Fruit fly (Drosophila melanogaster) whole organism, wandering third instar larva: ENCODE results near the gene mtrm.

Experiments
- CG32264 ChIP-seq: fragments of 200-800 bp; sonication (Bioruptor generic); optimal IDR thresholded peaks from 2 replicates; lab custom pipeline; 2016; ENCODE audit warnings: missing biosample characterization, missing genetic modification characterization
- Mio ChIP-seq: sonication (Bioruptor generic); optimal IDR thresholded peaks from 2 replicates; lab custom pipeline; 2016; ENCODE audit warnings: missing biosample characterization, missing genetic modification characterization
- jim ChIP-seq: fragments of 175-275, 200-325 bp; sonication (Bioruptor generic); optimal IDR thresholded peaks from 2 replicates; lab custom pipeline; 2016; ENCODE audit warnings: missing biosample characterization, mild to moderate bottlenecking, missing genetic modification characterization
- pan ChIP-seq: fragments of >200 bp; optimal IDR thresholded peaks from 2 replicates; lab custom pipeline; 2017
- usp ChIP-seq: fragments of >200 bp; optimal IDR thresholded peaks from 2 replicates; lab custom pipeline; 2017; ENCODE audit warnings: missing biosample characterization, missing genetic modification characterization

- TF ChIP-seq usp (GFP tag; lab: Kevin White, UChicago) (no peak), pan (lab: Kevin White, UChicago) (no peak), CG32264 (GFP tag; lab: Kevin White, UChicago) (no peak), Mio (GFP tag; lab: Kevin White, UChicago) (no peak), jim (GFP tag; lab: Kevin White, UChicago) (no peak)
Observed at dm6 chr3L:8460050-8460878, 47.5 kb downstream of the mtrm start.
